Worm (Caenorhabditis elegans) whole organism, late embryonic: ENCODE measurements around the gene C05G5.5.
A peak's percentile ranks its signal among the peaks of the same experiment; 100 is the strongest.

Source experiments
- C08G9.2 ChIP-seq: sonication (generic microtip); optimal IDR thresholded peaks from 2 replicates; lab custom pipeline; 2016; ENCODE audit warnings: mild to moderate bottlenecking, missing genetic modification characterization, moderate library complexity, missing compliant biosample characterization
- C38D4.7 ChIP-seq: fragments of 200-800 bp; sonication (Bioruptor generic); optimal IDR thresholded peaks from 2 replicates; lab custom pipeline; 2018; ENCODE audit warnings: mild to moderate bottlenecking, missing genetic modification characterization, moderate library complexity, missing compliant biosample characterization
- F13H6.1 ChIP-seq: sonication (generic microtip); optimal IDR thresholded peaks from 2 replicates; lab custom pipeline; 2016; ENCODE audit warnings: missing genetic modification characterization, missing compliant biosample characterization
- K02D7.2 ChIP-seq: sonication (generic microtip); optimal IDR thresholded peaks from 2 replicates; lab custom pipeline; 2017; ENCODE audit warnings: mild to moderate bottlenecking, missing genetic modification characterization, missing compliant biosample characterization
- ceh-2 ChIP-seq: sonication (generic microtip); optimal IDR thresholded peaks from 2 replicates; lab custom pipeline; 2016; ENCODE audit warnings: missing genotype, missing genetic modification characterization, missing compliant biosample characterization
- ceh-22 ChIP-seq: sonication (generic microtip); optimal IDR thresholded peaks from 2 replicates; lab custom pipeline; 2017; ENCODE audit warnings: missing biosample characterization, missing genetic modification characterization
- ceh-30 ChIP-seq: fragments of 150-350 bp; optimal IDR thresholded peaks from 2 replicates; lab custom pipeline; 2014; ENCODE audit warnings: missing biosample characterization, missing genetic modification characterization
- ceh-31 ChIP-seq: sonication (generic microtip); optimal IDR thresholded peaks from 2 replicates; lab custom pipeline; 2016; ENCODE audit warnings: missing genetic modification characterization, missing compliant biosample characterization
- ceh-34 ChIP-seq: sonication (generic microtip); optimal IDR thresholded peaks from 2 replicates; lab custom pipeline; 2016; ENCODE audit warnings: mild to moderate bottlenecking, missing genetic modification characterization, missing compliant biosample characterization
- ceh-48 ChIP-seq: sonication (generic microtip); optimal IDR thresholded peaks from 2 replicates; lab custom pipeline; 2016; ENCODE audit warnings: missing genetic modification characterization, inconsistent platforms, missing compliant biosample characterization
- ceh-9 ChIP-seq: sonication (generic microtip); optimal IDR thresholded peaks from 2 replicates; lab custom pipeline; 2016; ENCODE audit warnings: mild to moderate bottlenecking, missing genetic modification characterization, inconsistent platforms, missing compliant biosample characterization
- dve-1 ChIP-seq: sonication (generic microtip); optimal IDR thresholded peaks from 2 replicates; lab custom pipeline; 2017; ENCODE audit warnings: antibody characterized with exemption, mild to moderate bottlenecking, missing genetic modification characterization, missing compliant biosample characterization
- elt-2 ChIP-seq: sonication (generic microtip); optimal IDR thresholded peaks from 2 replicates; lab custom pipeline; 2016; ENCODE audit warnings: missing genetic modification reagents, missing genetic modification characterization, missing compliant biosample characterization
- ets-4 ChIP-seq: sonication (generic microtip); optimal IDR thresholded peaks from 2 replicates; lab custom pipeline; 2016; ENCODE audit warnings: missing genetic modification characterization, missing compliant biosample characterization
- eyg-1 ChIP-seq: sonication (generic microtip); optimal IDR thresholded peaks from 2 replicates; lab custom pipeline; 2016; ENCODE audit warnings: missing genotype, missing genetic modification characterization, missing compliant biosample characterization
- fkh-10 ChIP-seq: fragments of 150-350 bp; optimal IDR thresholded peaks from 2 replicates; lab custom pipeline; 2014; ENCODE audit warnings: missing biosample characterization, missing genetic modification reagents, missing genetic modification characterization
- hlh-30 ChIP-seq: sonication (generic microtip); optimal IDR thresholded peaks from 2 replicates; lab custom pipeline; 2017; ENCODE audit warnings: antibody characterized with exemption, missing genetic modification characterization, missing compliant biosample characterization; ENCODE audit not compliant: insufficient read depth
- lin-11 ChIP-seq: fragments of 200-800 bp; sonication (Bioruptor generic); optimal IDR thresholded peaks from 2 replicates; lab custom pipeline; 2018; ENCODE audit warnings: mild to moderate bottlenecking, missing genetic modification characterization, missing compliant biosample characterization
- mec-3 ChIP-seq: sonication (generic microtip); optimal IDR thresholded peaks from 2 replicates; lab custom pipeline; 2016; ENCODE audit warnings: borderline replicate concordance, missing genetic modification characterization, missing compliant biosample characterization
- nhr-11 ChIP-seq: fragments of 150-350 bp; optimal IDR thresholded peaks from 2 replicates; lab custom pipeline; 2014; ENCODE audit warnings: missing biosample characterization, missing genetic modification characterization
- nhr-232 ChIP-seq: sonication (generic microtip); optimal IDR thresholded peaks from 2 replicates; lab custom pipeline; 2016; ENCODE audit warnings: missing genetic modification characterization, missing compliant biosample characterization
- npax-4 ChIP-seq: sonication (generic microtip); optimal IDR thresholded peaks from 2 replicates; lab custom pipeline; 2016; ENCODE audit warnings: missing genetic modification characterization, missing compliant biosample characterization
- odd-2 ChIP-seq: sonication (generic microtip); optimal IDR thresholded peaks from 2 replicates; lab custom pipeline; 2017; ENCODE audit warnings: antibody characterized with exemption, mild to moderate bottlenecking, missing genetic modification characterization, missing compliant biosample characterization
- pag-3 ChIP-seq: sonication (generic microtip); optimal IDR thresholded peaks from 2 replicates; lab custom pipeline; 2016; ENCODE audit warnings: missing compliant biosample characterization, missing genetic modification characterization, borderline replicate concordance
- pat-9 ChIP-seq: fragments of 200-800 bp; sonication (Bioruptor generic); optimal IDR thresholded peaks from 2 replicates; lab custom pipeline; 2018; ENCODE audit warnings: mild to moderate bottlenecking, missing genetic modification characterization, moderate library complexity, missing compliant biosample characterization
- pax-1 ChIP-seq: fragments of 150-350 bp; optimal IDR thresholded peaks from 2 replicates; lab custom pipeline; 2014; ENCODE audit warnings: missing biosample characterization, missing genetic modification characterization
- pha-4 ChIP-seq: fragments of 150-350 bp; optimal IDR thresholded peaks from 2 replicates; lab custom pipeline; 2018; ENCODE audit warnings: missing biosample characterization, missing genetic modification reagents, missing genetic modification characterization
- pros-1 ChIP-seq: fragments of 150-350 bp; optimal IDR thresholded peaks from 2 replicates; lab custom pipeline; 2014; ENCODE audit warnings: missing biosample characterization, missing genetic modification reagents, missing genetic modification characterization
- rnt-1 ChIP-seq: sonication (generic microtip); optimal IDR thresholded peaks from 2 replicates; lab custom pipeline; 2016; ENCODE audit warnings: missing genetic modification characterization, missing compliant biosample characterization
- sox-2 ChIP-seq: fragments of 200-800 bp; sonication (Bioruptor generic); IDR thresholded peaks from 2 replicates; pipeline ENCODE4 v1.3.6; 2022; ENCODE audit warnings: missing genetic modification reagents, missing genetic modification characterization, missing compliant biosample characterization
- sox-4 ChIP-seq: sonication (generic microtip); optimal IDR thresholded peaks from 2 replicates; lab custom pipeline; 2017; ENCODE audit warnings: mild to moderate bottlenecking, missing genetic modification characterization, inconsistent platforms, missing compliant biosample characterization
- tbx-2 ChIP-seq: sonication (generic microtip); optimal IDR thresholded peaks from 2 replicates; lab custom pipeline; 2016; ENCODE audit warnings: missing genetic modification characterization, missing compliant biosample characterization
- tbx-7 ChIP-seq: sonication (generic microtip); optimal IDR thresholded peaks from 2 replicates; lab custom pipeline; 2016; ENCODE audit warnings: missing genotype, missing genetic modification characterization, missing compliant biosample characterization
- ttx-3 ChIP-seq: sonication (generic microtip); optimal IDR thresholded peaks from 2 replicates; lab custom pipeline; 2016; ENCODE audit warnings: missing genetic modification reagents, missing genetic modification characterization, missing compliant biosample characterization
- unc-42 ChIP-seq: sonication (generic microtip); optimal IDR thresholded peaks from 2 replicates; lab custom pipeline; 2016; ENCODE audit warnings: missing genotype, missing genetic modification characterization, missing compliant biosample characterization
- unc-55 ChIP-seq: sonication (generic microtip); optimal IDR thresholded peaks from 2 replicates; lab custom pipeline; 2017; ENCODE audit warnings: missing biosample characterization, missing genetic modification reagents, missing genetic modification characterization
- ztf-16 ChIP-seq: sonication (generic microtip); optimal IDR thresholded peaks from 2 replicates; lab custom pipeline; 2017; ENCODE audit warnings: missing genetic modification characterization, missing compliant biosample characterization

The C05G5.5 gene

ce11 chrX:14797405-14797804 is 36.5 kb upstream of the C05G5.5 start:
- TF ChIP-seq C38D4.7 (GFP tag; lab: Kevin White, UChicago) (no peak), nhr-232 (no peak), K02D7.2 (tag; lab: Kevin White, UChicago) (no peak), unc-42 (tag; lab: Kevin White, UChicago) (no peak), pag-3 (no peak), tbx-2 (tag; lab: Kevin White, UChicago) (no peak), ceh-48 (no peak), hlh-30 (tag; lab: Kevin White, UChicago) (no peak), ceh-31 (no peak), sox-4 (tag; lab: Kevin White, UChicago) (no peak), ceh-2 (no peak), C08G9.2 (tag; lab: Kevin White, UChicago) (no peak), F13H6.1 (tag; lab: Kevin White, UChicago) (no peak), tbx-7 (tag; lab: Kevin White, UChicago) (no peak), pros-1 (tag; lab: Kevin White, UChicago) (no peak), lin-11 (no peak), elt-2 (tag; lab: Kevin White, UChicago) (no peak), ztf-16 (tag; lab: Kevin White, UChicago) (no peak)

- TF ChIP-seq unc-42 (tag; lab: Kevin White, UChicago), result no peak
- TF ChIP-seq nhr-11, result no peak
- no peak for TF ChIP-seq ceh-34
- no peak for TF ChIP-seq ceh-30
- no peak for TF ChIP-seq pha-4 (tag; lab: Kevin White, UChicago)
- TF ChIP-seq eyg-1 (tag; lab: Kevin White, UChicago), result no peak
- no peak for TF ChIP-seq dve-1
- no peak for TF ChIP-seq pax-1 (tag; lab: Kevin White, UChicago)
- TF ChIP-seq ceh-22, result no peak
- TF ChIP-seq fkh-10 (GFP tag; lab: Kevin White, UChicago), result no peak
- no peak for TF ChIP-seq odd-2 (tag; lab: Kevin White, UChicago)
- TF ChIP-seq rnt-1 (tag; lab: Kevin White, UChicago), result no peak
- TF ChIP-seq, all 69 proteins: peak for 0
Observed at ce11 chrX:14794170-14794569, 33.2 kb upstream of the C05G5.5 start.

- TF ChIP-seq elt-2 (tag; lab: Kevin White, UChicago) (peak; percentile 96), ets-4 (tag; lab: Kevin White, UChicago) (no peak), pat-9 (tag; lab: Kevin White, UChicago) (no peak), ttx-3 (tag; lab: Kevin White, UChicago) (no peak), mec-3 (tag; lab: Kevin White, UChicago) (no peak)
Observed at ce11 chrX:14793198-14793747, 32.4 kb upstream of the C05G5.5 start, which contains the start of gene sprr-2. TSS of gene sprr-2 (plus strand) at chrX:14793445.

- TF ChIP-seq npax-4 (tag; lab: Kevin White, UChicago) (no peak), sox-2 (no peak), ceh-9 (no peak), unc-55 (GFP tag; lab: Kevin White, UChicago) (no peak), pros-1 (tag; lab: Kevin White, UChicago) (no peak), pat-9 (tag; lab: Kevin White, UChicago) (no peak), tbx-7 (tag; lab: Kevin White, UChicago) (no peak)
Observed at ce11 chrX:14792315-14793197, 31.6 kb upstream of the C05G5.5 start.
